Fruit fly (Drosophila melanogaster) whole organism, embryonic: ENCODE results near the gene CG31948.

Experiments used
- Aef1 ChIP-seq: fragments of 200-800 bp; sonication (Bioruptor generic); IDR thresholded peaks from 3 replicates; pipeline ENCODE4 v1.3.6; 2022; ENCODE audit warnings: missing biosample characterization, missing genetic modification characterization
- CG10462 ChIP-seq: fragments of 200-800 bp; sonication (Bioruptor generic); optimal IDR thresholded peaks from 2 replicates; lab custom pipeline; 2016; ENCODE audit warnings: missing biosample characterization, missing genetic modification characterization
- CG10979 ChIP-seq: fragments of 200-800 bp; sonication (Bioruptor generic); optimal IDR thresholded peaks from 2 replicates; lab custom pipeline; 2018; ENCODE audit warnings: missing biosample characterization, mild to moderate bottlenecking, missing genetic modification characterization, moderate library complexity
- CG1233 ChIP-seq: fragments of 200-800 bp; sonication (Bioruptor generic); optimal IDR thresholded peaks from 4 replicates; lab custom pipeline; 2018; ENCODE audit warnings: missing biosample characterization, mild to moderate bottlenecking, missing genetic modification characterization
- CG13287 ChIP-seq: fragments of 200-800 bp; sonication (Bioruptor generic); IDR thresholded peaks from 2 replicates; pipeline ENCODE4 v1.3.6; 2022; ENCODE audit warnings: missing biosample characterization, missing genetic modification characterization; ENCODE audit not compliant: partially characterized antibody
- CG14710 ChIP-seq: fragments of 200-800 bp; sonication (Bioruptor generic); optimal IDR thresholded peaks from 3 replicates; lab custom pipeline; 2019; ENCODE audit warnings: missing biosample characterization, mild to moderate bottlenecking, missing genetic modification characterization, moderate library complexity
- CG16813 ChIP-seq: fragments of 200-800 bp; sonication (Bioruptor generic); IDR thresholded peaks from 3 replicates; pipeline ENCODE4 v1.3.6; 2022; ENCODE audit warnings: missing biosample characterization, missing genetic modification characterization; ENCODE audit not compliant: partially characterized antibody
- CG17361 ChIP-seq: fragments of 200-800 bp; sonication (Bioruptor generic); IDR thresholded peaks from 3 replicates; pipeline ENCODE4 v1.3.6; 2022; ENCODE audit warnings: missing biosample characterization, missing genetic modification characterization
- CG17802 ChIP-seq: fragments of 200-800 bp; sonication (Bioruptor generic); optimal IDR thresholded peaks from 2 replicates; lab custom pipeline; 2018; ENCODE audit warnings: missing biosample characterization, mild to moderate bottlenecking, missing genetic modification characterization, moderate library complexity
- CG2116 ChIP-seq: fragments of 200-800 bp; sonication (Bioruptor generic); optimal IDR thresholded peaks from 3 replicates; lab custom pipeline; 2018; ENCODE audit warnings: missing biosample characterization, mild to moderate bottlenecking, missing genetic modification characterization
- CG2199 ChIP-seq: fragments of 200-800 bp; sonication (Bioruptor generic); IDR thresholded peaks from 3 replicates; pipeline ENCODE4 v1.3.6; 2022; ENCODE audit warnings: missing biosample characterization, missing genetic modification characterization
- CG32532 ChIP-seq: fragments of 200-800 bp; sonication (Bioruptor generic); IDR thresholded peaks from 2 replicates; pipeline ENCODE4 v1.3.6; 2022; ENCODE audit warnings: missing biosample characterization, missing genetic modification characterization
- CG43689 ChIP-seq: fragments of 200-800 bp; sonication (Bioruptor generic); IDR thresholded peaks from 2 replicates; pipeline ENCODE4 v1.3.6; 2022; ENCODE audit warnings: missing biosample characterization, missing genetic modification characterization
- CG4424 ChIP-seq: fragments of 200-800 bp; sonication (Bioruptor generic); optimal IDR thresholded peaks from 3 replicates; lab custom pipeline; 2016; ENCODE audit warnings: missing biosample characterization, missing genetic modification characterization
- CG5953 ChIP-seq: fragments of 200-800 bp; sonication (Bioruptor generic); IDR thresholded peaks from 2 replicates; pipeline ENCODE4 v1.3.6; 2022; ENCODE audit warnings: missing biosample characterization, missing genetic modification characterization
- CG7372 ChIP-seq: fragments of 200-800 bp; sonication (Bioruptor generic); IDR thresholded peaks from 2 replicates; pipeline ENCODE4 v1.3.6; 2022; ENCODE audit warnings: missing biosample characterization, missing genetic modification characterization
- CG7745 ChIP-seq: fragments of 200-800 bp; sonication (Bioruptor generic); optimal IDR thresholded peaks from 2 replicates; lab custom pipeline; 2018; ENCODE audit warnings: missing biosample characterization, mild to moderate bottlenecking, missing genetic modification characterization, moderate library complexity
- CG9609 ChIP-seq: fragments of 200-800 bp; sonication (Bioruptor generic); optimal IDR thresholded peaks from 3 replicates; lab custom pipeline; 2016; ENCODE audit warnings: missing biosample characterization, missing genetic modification characterization
- Dad ChIP-seq: fragments of 200-800 bp; sonication (Bioruptor generic); optimal IDR thresholded peaks from 3 replicates; lab custom pipeline; 2016; ENCODE audit warnings: missing biosample characterization, missing genetic modification characterization
- Fer3 ChIP-seq: fragments of 200-800 bp; sonication (Bioruptor generic); optimal IDR thresholded peaks from 2 replicates; lab custom pipeline; 2018; ENCODE audit warnings: missing biosample characterization, mild to moderate bottlenecking, missing genetic modification characterization, moderate library complexity
- Jarid2 ChIP-seq: fragments of 200-800 bp; sonication (Bioruptor generic); optimal IDR thresholded peaks from 3 replicates; lab custom pipeline; 2017; ENCODE audit warnings: mild to moderate bottlenecking, missing biosample characterization, missing genetic modification reagents, missing genetic modification characterization
- Meics ChIP-seq: fragments of 200-800 bp; sonication (Bioruptor generic); optimal IDR thresholded peaks from 2 replicates; lab custom pipeline; 2017; ENCODE audit warnings: missing biosample characterization, mild to moderate bottlenecking, missing genetic modification characterization
- Nf-YB ChIP-seq: fragments of 200-800 bp; sonication (Bioruptor generic); optimal IDR thresholded peaks from 3 replicates; lab custom pipeline; 2019; ENCODE audit warnings: missing biosample characterization, mild to moderate bottlenecking, missing genetic modification characterization, moderate library complexity
- PHDP ChIP-seq: fragments of 200-800 bp; sonication (Bioruptor generic); optimal IDR thresholded peaks from 3 replicates; lab custom pipeline; 2018; ENCODE audit warnings: missing biosample characterization, mild to moderate bottlenecking, missing genetic modification characterization, moderate library complexity
- Rx ChIP-seq: fragments of 200-800 bp; sonication (Bioruptor generic); IDR thresholded peaks from 2 replicates; pipeline ENCODE4 v1.3.6; 2022; ENCODE audit warnings: missing biosample characterization, missing genetic modification characterization
- Trl ChIP-seq, 3 experiments: fragments of >200 bp in 2 of 3; fragments of 200-800 bp in 1 of 3; sonication (Bioruptor generic) in 1 of 3; optimal IDR thresholded peaks; 2 replicates in 1 of 3; 3 replicates in 2 of 3; lab custom pipeline; 2016 to 2017; ENCODE audit warnings: missing biosample characterization in 1 of 3, missing genetic modification characterization in 1 of 3
- bbx ChIP-seq: fragments of 200-800 bp; sonication (Bioruptor generic); IDR thresholded peaks from 2 replicates; pipeline ENCODE4 v1.3.6; 2022; ENCODE audit warnings: missing biosample characterization, missing genetic modification characterization; ENCODE audit not compliant: partially characterized antibody
- cas ChIP-seq: fragments of 200-800 bp; sonication (Bioruptor generic); IDR thresholded peaks from 2 replicates; pipeline ENCODE4 v1.3.6; 2022; ENCODE audit warnings: missing biosample characterization, missing genetic modification characterization
- cg ChIP-seq: fragments of 200-800 bp; sonication (Bioruptor generic); optimal IDR thresholded peaks from 3 replicates; lab custom pipeline; 2019; ENCODE audit warnings: missing biosample characterization, mild to moderate bottlenecking, missing genetic modification characterization, moderate library complexity
- chm ChIP-seq: fragments of 200-800 bp; sonication (Bioruptor generic); IDR thresholded peaks from 2 replicates; pipeline ENCODE4 v1.3.6; 2022; ENCODE audit warnings: missing biosample characterization, missing genetic modification characterization
- croc ChIP-seq: fragments of 200-800 bp; sonication (Bioruptor generic); conservative IDR thresholded peaks from 3 replicates; pipeline ENCODE4 v1.3.6; 2022; ENCODE audit warnings: missing biosample characterization, missing genetic modification characterization
- danr ChIP-seq: fragments of 200-800 bp; sonication (Bioruptor generic); IDR thresholded peaks from 2 replicates; pipeline ENCODE4 v1.3.6; 2022; ENCODE audit warnings: missing biosample characterization, missing genetic modification characterization
- dmrt11E ChIP-seq: fragments of 200-800 bp; sonication (Bioruptor generic); optimal IDR thresholded peaks from 3 replicates; lab custom pipeline; 2018; ENCODE audit warnings: missing biosample characterization, mild to moderate bottlenecking, missing genetic modification characterization, moderate library complexity
- fd64A ChIP-seq: fragments of 200-800 bp; sonication (Bioruptor generic); optimal IDR thresholded peaks from 3 replicates; lab custom pipeline; 2018; ENCODE audit warnings: missing biosample characterization, mild to moderate bottlenecking, missing genetic modification characterization
- gt ChIP-seq: fragments of 200-800 bp; sonication (Bioruptor generic); IDR thresholded peaks from 2 replicates; pipeline ENCODE4 v1.3.6; 2022; ENCODE audit warnings: missing biosample characterization, missing genetic modification characterization
- jing ChIP-seq: fragments of 200-800 bp; sonication (Bioruptor generic); optimal IDR thresholded peaks from 2 replicates; lab custom pipeline; 2018; ENCODE audit warnings: missing biosample characterization, mild to moderate bottlenecking, missing genetic modification characterization
- kni ChIP-seq: fragments of 200-800 bp; sonication (Bioruptor generic); optimal IDR thresholded peaks from 3 replicates; lab custom pipeline; 2017; ENCODE audit warnings: mild to moderate bottlenecking, missing biosample characterization, missing genetic modification reagents, missing genetic modification characterization
- lab ChIP-seq: fragments of 200-800 bp; sonication (Bioruptor generic); optimal IDR thresholded peaks from 3 replicates; lab custom pipeline; 2017; ENCODE audit warnings: missing biosample characterization, missing genetic modification characterization, mild to moderate bottlenecking, moderate library complexity, missing genetic modification reagents
- lbe ChIP-seq: fragments of 200-800 bp; sonication (Bioruptor generic); optimal IDR thresholded peaks from 2 replicates; lab custom pipeline; 2016; ENCODE audit warnings: missing biosample characterization, mild to moderate bottlenecking, missing genetic modification characterization
- oc ChIP-seq: fragments of 200-800 bp; sonication (Bioruptor generic); optimal IDR thresholded peaks from 2 replicates; lab custom pipeline; 2018; ENCODE audit warnings: missing biosample characterization, mild to moderate bottlenecking, missing genetic modification characterization, moderate library complexity
- pho ChIP-seq: fragments of 200-800 bp; sonication (Bioruptor generic); optimal IDR thresholded peaks from 2 replicates; lab custom pipeline; 2016; ENCODE audit warnings: missing biosample characterization, missing genetic modification characterization
- pita ChIP-seq: fragments of 200-800 bp; sonication (Bioruptor generic); optimal IDR thresholded peaks from 2 replicates; lab custom pipeline; 2017; ENCODE audit warnings: missing biosample characterization, mild to moderate bottlenecking, missing genetic modification characterization
- pros ChIP-seq: fragments of 200-800 bp; sonication (Bioruptor generic); optimal IDR thresholded peaks from 3 replicates; lab custom pipeline; 2019; ENCODE audit warnings: missing biosample characterization, mild to moderate bottlenecking, missing genetic modification characterization, moderate library complexity
- sens-2 ChIP-seq: fragments of 200-800 bp; sonication (Bioruptor generic); IDR thresholded peaks from 2 replicates; pipeline ENCODE4 v1.3.6; 2022; ENCODE audit warnings: missing biosample characterization, missing genetic modification characterization
- sim ChIP-seq: fragments of 200-800 bp; sonication (Bioruptor generic); IDR thresholded peaks from 2 replicates; pipeline ENCODE4 v1.3.6; 2022; ENCODE audit warnings: missing biosample characterization, missing genetic modification characterization
- sisA ChIP-seq: fragments of 200-800 bp; sonication (Bioruptor generic); IDR thresholded peaks from 2 replicates; pipeline ENCODE4 v1.3.6; 2022; ENCODE audit warnings: missing biosample characterization, missing genetic modification characterization
- tio ChIP-seq: fragments of 200-800 bp; sonication (Bioruptor generic); optimal IDR thresholded peaks from 2 replicates; lab custom pipeline; 2017; ENCODE audit warnings: missing biosample characterization, missing genetic modification characterization, inconsistent platforms
- tll ChIP-seq, 2 experiments: fragments of 200-800 bp in 1 of 2; fragments of >200 bp in 1 of 2; sonication (Bioruptor generic) in 1 of 2; optimal IDR thresholded peaks; 2 replicates each; lab custom pipeline; 2017 to 2019; ENCODE audit warnings: missing biosample characterization in 2 of 2, missing genetic modification characterization in 2 of 2, mild to moderate bottlenecking in 1 of 2, moderate library complexity in 1 of 2
- trh ChIP-seq: fragments of 200-800 bp; sonication (Bioruptor generic); optimal IDR thresholded peaks from 2 replicates; lab custom pipeline; 2016; ENCODE audit warnings: missing biosample characterization, missing genetic modification characterization
- yki ChIP-seq: fragments of >200 bp; optimal IDR thresholded peaks from 3 replicates; lab custom pipeline; 2018

The CG31948 gene

dm6 chr2L:2450723-2451379 is 34.3 kb upstream of the CG31948 start (continued):
- TF ChIP-seq CG9609 (GFP tag; lab: Kevin White, UChicago) (no peak), CG14710 (tag; lab: Kevin White, UChicago) (no peak), CG16813 (GFP tag; lab: Robert Waterston, UW) (no peak), CG7745 (tag; lab: Kevin White, UChicago) (no peak), CG17802 (tag; lab: Kevin White, UChicago) (no peak), tio (GFP tag; lab: Kevin White, UChicago) (no peak), chm (GFP tag; lab: Robert Waterston, UW) (peak; percentile 42; the same call in 1 of the 2 replicates), Dad (GFP tag; lab: Kevin White, UChicago) (no peak), jing (GFP tag; lab: Kevin White, UChicago) (peak; percentile 40), CG4424 (GFP tag; lab: Kevin White, UChicago) (no peak), trh (GFP tag; lab: Kevin White, UChicago) (no peak), cg (GFP tag; lab: Kevin White, UChicago) (peak; percentile 91), CG13287 (GFP tag; lab: Robert Waterston, UW) (peak; percentile 37), kni (GFP tag; lab: Kevin White, UChicago) (peak; percentile 62), croc (GFP tag; lab: Robert Waterston, UW) (no peak), oc (tag; lab: Kevin White, UChicago) (no peak), Aef1 (GFP tag; lab: Robert Waterston, UW) (no peak), CG2199 (no peak), danr (GFP tag; lab: Robert Waterston, UW) (no peak), tll (GFP tag; optimal IDR thresholded peaks at IDR 0.05; lab: Kevin White, UChicago) (no peak), Trl (optimal IDR thresholded peaks at IDR 0.05; lab: Kevin White, UChicago) (peak; percentile 88 to 91), Trl (GFP tag; optimal IDR thresholded peaks at IDR 0.05; lab: Kevin White, UChicago) (peak; percentile 4), CG5953 (no peak), pita (GFP tag; lab: Kevin White, UChicago) (no peak), Jarid2 (GFP tag; lab: Kevin White, UChicago) (peak; percentile 92), CG10462 (GFP tag; lab: Kevin White, UChicago) (no peak), cas (GFP tag; lab: Robert Waterston, UW) (no peak), Nf-YB (GFP tag; lab: Kevin White, UChicago) (peak; percentile 77), CG17361 (GFP tag; lab: Robert Waterston, UW) (no peak), CG32532 (peak; percentile 30; the same call in 1 of the 2 replicates), CG1233 (GFP tag; lab: Kevin White, UChicago) (no peak), gt (GFP tag; lab: Robert Waterston, UW) (no peak), Rx (no peak), fd64A (GFP tag; lab: Kevin White, UChicago) (no peak), lbe (GFP tag; lab: Kevin White, UChicago) (peak; percentile 8), CG7372 (no peak), bbx (GFP tag; lab: Robert Waterston, UW) (0 out of 2 replicates have a peak, but pooled peaks have one; percentile 19), CG43689 (GFP tag; lab: Robert Waterston, UW) (no peak), sim (GFP tag; lab: Robert Waterston, UW) (no peak), Fer3 (tag; lab: Kevin White, UChicago) (no peak), sens-2 (GFP tag; lab: Robert Waterston, UW) (no peak), lab (GFP tag; lab: Kevin White, UChicago) (peak; percentile 11), sisA (no peak), pros (GFP tag; lab: Kevin White, UChicago) (peak; percentile 2), Meics (GFP tag; lab: Kevin White, UChicago) (no peak), PHDP (tag; lab: Kevin White, UChicago) (no peak), dmrt11E (tag; lab: Kevin White, UChicago) (no peak), yki (lab: Kevin White, UChicago) (peak; percentile 83), pho (GFP tag; lab: Kevin White, UChicago) (no peak), CG2116 (GFP tag; lab: Kevin White, UChicago) (no peak), CG10979 (tag; lab: Kevin White, UChicago) (no peak)
